Fruit fly (Drosophila melanogaster) whole organism, wandering third instar larva: ENCODE data around the gene ppk11.

Experiments
- Dfd ChIP-seq: fragments of >200 bp; optimal IDR thresholded peaks from 2 replicates; lab custom pipeline; 2017; ENCODE audit warnings: missing biosample characterization, missing genetic modification characterization
- GATAd ChIP-seq: sonication (Bioruptor generic); optimal IDR thresholded peaks from 2 replicates; lab custom pipeline; 2016; ENCODE audit warnings: missing biosample characterization, missing genetic modification characterization
- Jra ChIP-seq: sonication (Bioruptor generic); optimal IDR thresholded peaks from 2 replicates; lab custom pipeline; 2016; ENCODE audit warnings: missing biosample characterization, missing genetic modification characterization
- N ChIP-seq: fragments of >200 bp; optimal IDR thresholded peaks from 2 replicates; lab custom pipeline; 2018; ENCODE audit warnings: missing biosample characterization, missing external identifiers, missing genetic modification characterization
- br ChIP-seq: fragments of 200-800 bp; sonication (Bioruptor generic); optimal IDR thresholded peaks from 2 replicates; lab custom pipeline; 2016; ENCODE audit warnings: missing biosample characterization, missing genetic modification characterization
- brk ChIP-seq: fragments of 200-800 bp; sonication (Bioruptor generic); optimal IDR thresholded peaks from 2 replicates; lab custom pipeline; 2016; ENCODE audit warnings: missing biosample characterization, mild to moderate bottlenecking, missing genetic modification characterization
- dl ChIP-seq, 2 experiments: fragments of 175-275, 200-275 bp in 1 of 2; fragments of 200-275 bp in 1 of 2; sonication (Bioruptor generic); optimal IDR thresholded peaks; lab custom pipeline; 2018; ENCODE audit warnings: mild to moderate bottlenecking in 2 of 2, missing biosample characterization in 2 of 2, missing genetic modification characterization in 2 of 2, moderate library complexity in 2 of 2; ENCODE audit not compliant: partially characterized antibody in 2 of 2, insufficient read depth in 1 of 2
- dmrt93B ChIP-seq: fragments of 200-800 bp; sonication (Bioruptor generic); optimal IDR thresholded peaks from 2 replicates; lab custom pipeline; 2018; ENCODE audit warnings: missing biosample characterization, mild to moderate bottlenecking, missing genetic modification characterization
- pan ChIP-seq: fragments of >200 bp; optimal IDR thresholded peaks from 2 replicates; lab custom pipeline; 2017
- psq ChIP-seq: fragments of 200-800 bp; sonication (Bioruptor generic); optimal IDR thresholded peaks from 3 replicates; lab custom pipeline; 2017; ENCODE audit warnings: missing biosample characterization, mild to moderate bottlenecking, missing genetic modification characterization, moderate library complexity

DNA sequence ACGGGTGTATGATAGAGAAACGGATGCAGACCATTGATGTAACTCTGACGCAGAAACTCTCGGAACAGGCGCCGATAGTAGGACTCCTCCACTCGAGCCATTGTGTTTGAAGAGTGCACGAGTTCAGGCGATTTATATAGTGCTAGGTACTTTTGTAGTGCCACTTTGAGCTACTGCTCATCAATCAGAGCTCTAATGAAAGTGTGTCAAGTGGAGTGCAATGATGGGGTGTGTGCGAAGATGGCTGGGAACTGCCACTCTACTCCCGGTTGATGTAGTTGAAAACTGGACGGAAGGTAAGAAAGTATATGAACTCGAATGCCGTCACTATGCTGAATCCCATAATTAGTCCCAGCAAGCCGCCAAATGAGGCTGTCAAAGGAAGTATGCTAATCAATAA, 3.9 kb downstream of the ppk11 start, which contains the start of gene ppk18:
- TF ChIP-seq N (GFP tag; lab: Kevin White, UChicago), result no peak
- no peak for TF ChIP-seq Dfd
- no peak for TF ChIP-seq pan (lab: Kevin White, UChicago)
- TF ChIP-seq dl (GFP tag; optimal IDR thresholded peaks at IDR 0.05; lab: Kevin White, UChicago; ENCODE audit: insufficient read depth in 1 of 2, partially characterized antibody in 2 of 2), result no peak
- TF ChIP-seq psq (GFP tag; lab: Kevin White, UChicago), result no peak
- no peak for TF ChIP-seq br (GFP tag; lab: Kevin White, UChicago)
- TF ChIP-seq GATAd, result no peak
- no peak for TF ChIP-seq dmrt93B
- no peak for TF ChIP-seq Jra (GFP tag; lab: Kevin White, UChicago)
- no peak for TF ChIP-seq brk (GFP tag; lab: Kevin White, UChicago)
